Worm (Caenorhabditis elegans): Measurements from ENCODE around the gene R04F11.2.

- TF ChIP-seq dmd-4 (tag; optimal IDR thresholded peaks at IDR 0.05; ENCODE audit: borderline replicate concordance), result no peak
- TF ChIP-seq elt-4 (tag; optimal IDR thresholded peaks at IDR 0.05), result no peak
- no peak for TF ChIP-seq C08G9.2 (tag; optimal IDR thresholded peaks at IDR 0.05)
- TF ChIP-seq madf-2 (tag; optimal IDR thresholded peaks at IDR 0.05), result no peak
- no peak for TF ChIP-seq pat-9 (tag; optimal IDR thresholded peaks at IDR 0.05)
- no peak for TF ChIP-seq gmeb-2 (tag; optimal IDR thresholded peaks at IDR 0.05)
- no peak for TF ChIP-seq elt-2 (tag; optimal IDR thresholded peaks at IDR 0.05)
- TF ChIP-seq nfya-1 (tag; optimal IDR thresholded peaks at IDR 0.05), result no peak
- TF ChIP-seq lin-11 (tag; optimal IDR thresholded peaks at IDR 0.05), result no peak
- TF ChIP-seq pqm-1 (tag; optimal IDR thresholded peaks at IDR 0.05), result no peak
- TF ChIP-seq pha-4 (tag; optimal IDR thresholded peaks at IDR 0.05), result no peak
- TF ChIP-seq K02D7.2 (tag; optimal IDR thresholded peaks at IDR 0.05), result no peak
Observed at ce11 chrV:12354193-12354830, 36.1 kb downstream of the R04F11.2 start.
